Fruit fly (Drosophila melanogaster): ENCODE data around the gene GNBP3.

GNBP3 gene

dm6 chr3L:8982044-8982443 is 27.2 kb downstream of the GNBP3 start:
- TF ChIP-seq CG17801 (GFP tag; optimal IDR thresholded peaks at IDR 0.05; ENCODE audit: partially characterized antibody): no peak

dm6 chr3L:8985132-8985847 is 30.5 kb downstream of the GNBP3 start:
- TF ChIP-seq CG17801 (GFP tag; optimal IDR thresholded peaks at IDR 0.05; ENCODE audit: partially characterized antibody): no peak

- peak; percentile 38 for TF ChIP-seq CG17801 (GFP tag; optimal IDR thresholded peaks at IDR 0.05; ENCODE audit: partially characterized antibody)
These were observed 31.1 kb downstream of the GNBP3 start, which contains the start of gene Galk for dm6 chr3L:8985848-8986320. Galk (minus strand) TSS chr3L:8986091.

dm6 chr3L:8986582-8986981 is 31.8 kb downstream of the GNBP3 start, which contains the start of gene CG5068:
CG5068 (plus strand) TSS chr3L:8986710.
- no peak for TF ChIP-seq CG17801 (GFP tag; optimal IDR thresholded peaks at IDR 0.05; ENCODE audit: partially characterized antibody)

- no peak for TF ChIP-seq CG17801 (GFP tag; optimal IDR thresholded peaks at IDR 0.05; ENCODE audit: partially characterized antibody)
These were observed 35.3 kb downstream of the GNBP3 start, which contains the start of gene CG5280 for dm6 chr3L:8990128-8990527. CG5280 (minus strand) TSS chr3L:8990228.

- TF ChIP-seq CG17801 (GFP tag; optimal IDR thresholded peaks at IDR 0.05; ENCODE audit: partially characterized antibody): peak; percentile 97
These were observed 41.4 kb downstream of the GNBP3 start for dm6 chr3L:8996173-8996767.

dm6 chr3L:8996899-8997685 is 42.3 kb downstream of the GNBP3 start:
- TF ChIP-seq CG17801 (GFP tag; optimal IDR thresholded peaks at IDR 0.05; ENCODE audit: partially characterized antibody): no peak

dm6 chr3L:8997686-8998239 is 42.9 kb downstream of the GNBP3 start, which contains the start of the genes smg and CG5087:
smg (minus strand) TSS chr3L:8997989.
CG5087 (plus strand) TSS chr3L:8998184.
- peak; percentile 43 for TF ChIP-seq CG17801 (GFP tag; optimal IDR thresholded peaks at IDR 0.05; ENCODE audit: partially characterized antibody)

- TF ChIP-seq CG17801 (GFP tag; optimal IDR thresholded peaks at IDR 0.05; ENCODE audit: partially characterized antibody): no peak
These were observed 47.7 kb downstream of the GNBP3 start for dm6 chr3L:9002527-9002926.

- TF ChIP-seq CG17801 (GFP tag; optimal IDR thresholded peaks at IDR 0.05; ENCODE audit: partially characterized antibody): no peak
These were observed 48.5 kb downstream of the GNBP3 start for dm6 chr3L:9003369-9003768.

dm6 chr3L:9004788-9005246 is 50.0 kb downstream of the GNBP3 start, which contains the start of gene Doc3:
Doc3 (plus strand) TSS chr3L:9005196.
- TF ChIP-seq CG17801 (GFP tag; optimal IDR thresholded peaks at IDR 0.05; ENCODE audit: partially characterized antibody): no peak

All from ovary, adult (tissue).